Fruit fly (Drosophila melanogaster) whole organism, embryonic: ENCODE measurements around the gene CG32452.
A peak's percentile ranks its signal among the peaks of the same experiment; 100 is the strongest.

Experiments
- B-H1 ChIP-seq: fragments of 200-800 bp; sonication (Bioruptor generic); IDR thresholded peaks from 3 replicates; pipeline ENCODE4 v1.3.6; 2022; ENCODE audit warnings: missing biosample characterization, missing genetic modification characterization
- CG11093 ChIP-seq: fragments of 200-800 bp; sonication (Bioruptor generic); IDR thresholded peaks from 3 replicates; pipeline ENCODE4 v1.3.6; 2022; ENCODE audit warnings: missing biosample characterization, missing genetic modification characterization
- CG11456 ChIP-seq: fragments of 200-800 bp; sonication (Bioruptor generic); IDR thresholded peaks from 3 replicates; pipeline ENCODE4 v1.3.6; 2022; ENCODE audit warnings: missing biosample characterization, missing genetic modification characterization
- CG12219 ChIP-seq: fragments of 200-800 bp; sonication (Bioruptor generic); optimal IDR thresholded peaks from 3 replicates; lab custom pipeline; 2018; ENCODE audit warnings: missing biosample characterization, mild to moderate bottlenecking, missing genetic modification characterization
- CG13296 ChIP-seq: fragments of 200-800 bp; sonication (Bioruptor generic); optimal IDR thresholded peaks from 3 replicates; lab custom pipeline; 2018; ENCODE audit warnings: missing biosample characterization, mild to moderate bottlenecking, missing genetic modification characterization
- CG13424 ChIP-seq: fragments of 200-800 bp; sonication (Bioruptor generic); optimal IDR thresholded peaks from 2 replicates; lab custom pipeline; 2019; ENCODE audit warnings: missing biosample characterization, mild to moderate bottlenecking, missing genetic modification characterization, moderate library complexity
- CG13624 ChIP-seq: fragments of 200-800 bp; sonication (Bioruptor generic); optimal IDR thresholded peaks from 2 replicates; lab custom pipeline; 2016; ENCODE audit warnings: missing biosample characterization, missing genetic modification characterization
- CG14860 ChIP-seq: fragments of 200-800 bp; sonication (Bioruptor generic); IDR thresholded peaks from 3 replicates; pipeline ENCODE4 v1.3.6; 2022; ENCODE audit warnings: missing biosample characterization, missing genetic modification characterization; ENCODE audit not compliant: partially characterized antibody
- CG15601 ChIP-seq: fragments of 200-800 bp; sonication (Bioruptor generic); optimal IDR thresholded peaks from 3 replicates; lab custom pipeline; 2019; ENCODE audit warnings: missing biosample characterization, mild to moderate bottlenecking, missing genetic modification characterization, moderate library complexity
- CG18262 ChIP-seq: fragments of 200-800 bp; optimal IDR thresholded peaks from 3 replicates; lab custom pipeline; 2019; ENCODE audit warnings: missing biosample characterization, mild to moderate bottlenecking, missing genetic modification characterization, moderate library complexity
- CG2116 ChIP-seq: fragments of 200-800 bp; sonication (Bioruptor generic); optimal IDR thresholded peaks from 3 replicates; lab custom pipeline; 2018; ENCODE audit warnings: missing biosample characterization, mild to moderate bottlenecking, missing genetic modification characterization
- CG2678 ChIP-seq: fragments of 200-800 bp; sonication (Bioruptor generic); optimal IDR thresholded peaks from 3 replicates; lab custom pipeline; 2019; ENCODE audit warnings: missing biosample characterization, mild to moderate bottlenecking, missing genetic modification characterization, moderate library complexity
- CG31441 ChIP-seq: fragments of 200-800 bp; sonication (Bioruptor generic); IDR thresholded peaks from 2 replicates; pipeline ENCODE4 v1.3.6; 2022; ENCODE audit warnings: missing biosample characterization, missing genetic modification characterization
- CG32532 ChIP-seq: fragments of 200-800 bp; sonication (Bioruptor generic); IDR thresholded peaks from 2 replicates; pipeline ENCODE4 v1.3.6; 2022; ENCODE audit warnings: missing biosample characterization, missing genetic modification characterization
- CG3838 ChIP-seq: fragments of 200-800 bp; sonication (Bioruptor generic); optimal IDR thresholded peaks from 3 replicates; lab custom pipeline; 2016; ENCODE audit warnings: missing biosample characterization, missing genetic modification characterization
- CG4820 ChIP-seq: fragments of 200-800 bp; sonication (Bioruptor generic); optimal IDR thresholded peaks from 3 replicates; lab custom pipeline; 2016; ENCODE audit warnings: missing biosample characterization, missing genetic modification characterization
- CG6654 ChIP-seq: fragments of 200-800 bp; sonication (Bioruptor generic); optimal IDR thresholded peaks from 2 replicates; lab custom pipeline; 2017; ENCODE audit warnings: missing biosample characterization, mild to moderate bottlenecking, missing genetic modification characterization
- CG8924 ChIP-seq: fragments of 200-800 bp; optimal IDR thresholded peaks from 3 replicates; lab custom pipeline; 2019; ENCODE audit warnings: missing biosample characterization, mild to moderate bottlenecking, missing genetic modification characterization, moderate library complexity
- CG9817 ChIP-seq: fragments of 200-800 bp; sonication (Bioruptor generic); optimal IDR thresholded peaks from 2 replicates; lab custom pipeline; 2018; ENCODE audit warnings: missing biosample characterization, mild to moderate bottlenecking, missing genetic modification characterization, moderate library complexity
- CG9876 ChIP-seq: fragments of 200-800 bp; sonication (Bioruptor generic); optimal IDR thresholded peaks from 2 replicates; lab custom pipeline; 2016; ENCODE audit warnings: missing biosample characterization, missing genetic modification characterization
- Camta ChIP-seq: fragments of 200-800 bp; sonication (Bioruptor generic); optimal IDR thresholded peaks from 2 replicates; lab custom pipeline; 2016; ENCODE audit warnings: missing biosample characterization, missing genetic modification characterization
- Dll ChIP-seq: fragments of 200-800 bp; sonication (Bioruptor generic); IDR thresholded peaks from 4 replicates; pipeline ENCODE4 v1.3.6; 2022; ENCODE audit warnings: missing biosample characterization, missing genetic modification characterization; ENCODE audit not compliant: partially characterized antibody
- Doc2 ChIP-seq: fragments of 200-800 bp; sonication (Bioruptor generic); IDR thresholded peaks from 2 replicates; pipeline ENCODE4 v1.3.6; 2022; ENCODE audit warnings: missing biosample characterization, missing genetic modification characterization
- Drgx ChIP-seq: fragments of 200-800 bp; sonication (Bioruptor generic); IDR thresholded peaks from 2 replicates; pipeline ENCODE4 v1.3.6; 2022; ENCODE audit warnings: missing biosample characterization, missing genetic modification characterization
- Fer2 ChIP-seq: fragments of 200-800 bp; sonication (Bioruptor generic); optimal IDR thresholded peaks from 2 replicates; lab custom pipeline; 2018; ENCODE audit warnings: missing biosample characterization, mild to moderate bottlenecking, missing genetic modification characterization, moderate library complexity
- HLH3B ChIP-seq: fragments of 200-800 bp; sonication (Bioruptor generic); IDR thresholded peaks from 2 replicates; pipeline ENCODE4 v1.3.6; 2022; ENCODE audit warnings: missing biosample characterization, missing genetic modification characterization
- Lhr ChIP-seq: fragments of 200-800 bp; sonication (Bioruptor generic); optimal IDR thresholded peaks from 3 replicates; lab custom pipeline; 2017; ENCODE audit warnings: mild to moderate bottlenecking, missing biosample characterization, missing genetic modification reagents, missing genetic modification characterization
- Max ChIP-seq: fragments of 200-800 bp; sonication (Bioruptor generic); optimal IDR thresholded peaks from 2 replicates; lab custom pipeline; 2016; ENCODE audit warnings: missing biosample characterization, mild to moderate bottlenecking, missing genetic modification characterization
- Nf-YC ChIP-seq: fragments of 200-800 bp; optimal IDR thresholded peaks from 3 replicates; lab custom pipeline; 2019; ENCODE audit warnings: missing biosample characterization, mild to moderate bottlenecking, missing genetic modification characterization, moderate library complexity
- ash1 ChIP-seq: fragments of 200-800 bp; sonication (Bioruptor generic); optimal IDR thresholded peaks from 2 replicates; lab custom pipeline; 2018; ENCODE audit warnings: missing biosample characterization, mild to moderate bottlenecking, missing genetic modification characterization
- btn ChIP-seq: fragments of 200-800 bp; sonication (Bioruptor generic); optimal IDR thresholded peaks from 2 replicates; lab custom pipeline; 2016; ENCODE audit warnings: missing biosample characterization, missing genetic modification characterization
- cas ChIP-seq: fragments of 200-800 bp; sonication (Bioruptor generic); IDR thresholded peaks from 2 replicates; pipeline ENCODE4 v1.3.6; 2022; ENCODE audit warnings: missing biosample characterization, missing genetic modification characterization
- dmrt11E ChIP-seq: fragments of 200-800 bp; sonication (Bioruptor generic); optimal IDR thresholded peaks from 3 replicates; lab custom pipeline; 2018; ENCODE audit warnings: missing biosample characterization, mild to moderate bottlenecking, missing genetic modification characterization, moderate library complexity
- exex ChIP-seq: fragments of 200-800 bp; sonication (Bioruptor generic); optimal IDR thresholded peaks from 4 replicates; lab custom pipeline; 2018; ENCODE audit warnings: missing biosample characterization, mild to moderate bottlenecking, missing genetic modification characterization, moderate library complexity
- fd3F ChIP-seq: fragments of 200-800 bp; sonication (Bioruptor generic); optimal IDR thresholded peaks from 2 replicates; lab custom pipeline; 2018; ENCODE audit warnings: missing biosample characterization, mild to moderate bottlenecking, missing genetic modification characterization, moderate library complexity
- fu2 ChIP-seq: fragments of 200-800 bp; sonication (Bioruptor generic); optimal IDR thresholded peaks from 2 replicates; lab custom pipeline; 2016; ENCODE audit warnings: missing biosample characterization, missing genetic modification characterization
- inv ChIP-seq: fragments of 200-800 bp; sonication (Bioruptor generic); IDR thresholded peaks from 2 replicates; pipeline ENCODE4 v1.3.6; 2022; ENCODE audit warnings: missing biosample characterization, missing genetic modification characterization; ENCODE audit not compliant: partially characterized antibody
- jumu ChIP-seq: fragments of 200-800 bp; sonication (Bioruptor generic); optimal IDR thresholded peaks from 3 replicates; lab custom pipeline; 2016; ENCODE audit warnings: missing biosample characterization, missing genetic modification characterization
- nerfin-2 ChIP-seq: fragments of 200-800 bp; sonication (Bioruptor generic); IDR thresholded peaks from 2 replicates; pipeline ENCODE4 v1.3.6; 2022; ENCODE audit warnings: missing biosample characterization, missing genetic modification characterization; ENCODE audit not compliant: partially characterized antibody
- nom ChIP-seq: fragments of 200-800 bp; sonication (Bioruptor generic); optimal IDR thresholded peaks from 2 replicates; lab custom pipeline; 2017; ENCODE audit warnings: missing biosample characterization, missing genetic modification characterization, mild to moderate bottlenecking, moderate library complexity, missing genetic modification reagents
- oc ChIP-seq: fragments of 200-800 bp; sonication (Bioruptor generic); optimal IDR thresholded peaks from 2 replicates; lab custom pipeline; 2018; ENCODE audit warnings: missing biosample characterization, mild to moderate bottlenecking, missing genetic modification characterization, moderate library complexity
- repo ChIP-seq: fragments of 200-800 bp; sonication (Bioruptor generic); optimal IDR thresholded peaks from 2 replicates; lab custom pipeline; 2016; ENCODE audit warnings: missing biosample characterization, missing genetic modification characterization
- sd ChIP-seq: fragments of 200-800 bp; sonication (Bioruptor generic); optimal IDR thresholded peaks from 3 replicates; lab custom pipeline; 2018; ENCODE audit warnings: missing biosample characterization, mild to moderate bottlenecking, missing genetic modification characterization, moderate library complexity
- sna ChIP-seq: fragments of 200-800 bp; sonication (Bioruptor generic); IDR thresholded peaks from 2 replicates; pipeline ENCODE4 v1.3.6; 2022; ENCODE audit warnings: missing biosample characterization, missing genetic modification characterization; ENCODE audit not compliant: partially characterized antibody
- stc ChIP-seq: fragments of 200-800 bp; sonication (Bioruptor generic); IDR thresholded peaks from 2 replicates; pipeline ENCODE4 v1.3.6; 2022; ENCODE audit warnings: missing biosample characterization, missing genetic modification characterization
- tll ChIP-seq, 2 experiments: fragments of 200-800 bp in 1 of 2; fragments of >200 bp in 1 of 2; sonication (Bioruptor generic) in 1 of 2; optimal IDR thresholded peaks; 2 replicates each; lab custom pipeline; 2017 to 2019; ENCODE audit warnings: missing biosample characterization in 2 of 2, missing genetic modification characterization in 2 of 2, mild to moderate bottlenecking in 1 of 2, moderate library complexity in 1 of 2
- trem ChIP-seq: fragments of 200-800 bp; optimal IDR thresholded peaks from 3 replicates; lab custom pipeline; 2019; ENCODE audit warnings: missing biosample characterization, mild to moderate bottlenecking, missing genetic modification characterization, moderate library complexity
- trh ChIP-seq: fragments of 200-800 bp; sonication (Bioruptor generic); optimal IDR thresholded peaks from 2 replicates; lab custom pipeline; 2016; ENCODE audit warnings: missing biosample characterization, missing genetic modification characterization
- unc-4 ChIP-seq: fragments of 200-800 bp; sonication (Bioruptor generic); IDR thresholded peaks from 2 replicates; pipeline ENCODE4 v1.3.6; 2022; ENCODE audit warnings: missing biosample characterization, missing genetic modification characterization; ENCODE audit not compliant: partially characterized antibody
- zen2 ChIP-seq: fragments of 200-800 bp; sonication (Bioruptor generic); IDR thresholded peaks from 3 replicates; pipeline ENCODE4 v1.3.6; 2022; ENCODE audit warnings: missing biosample characterization, missing genetic modification characterization; ENCODE audit not compliant: partially characterized antibody

Gene CG32452

dm6 chr3L:22727739-22728335 lies 10.3 kb downstream of the CG32452 start, which contains the start of the genes CG14450 and CG11367 (continued):
- peak; percentile 76 for TF ChIP-seq unc-4
- TF ChIP-seq Doc2 (GFP tag; lab: Robert Waterston, UW), result no peak
- TF ChIP-seq cas, result no peak
- TF ChIP-seq sna (GFP tag; lab: Robert Waterston, UW), result peak; percentile 78
- TF ChIP-seq CG14860, result 0 out of 3 replicates have a peak, but pooled peaks have one; percentile 36
- TF ChIP-seq trem (tag; lab: Kevin White, UChicago), result peak; percentile 81
- TF ChIP-seq CG11093 (GFP tag; lab: Robert Waterston, UW), result no peak
- no peak for TF ChIP-seq CG4820
- TF ChIP-seq Camta (GFP tag; lab: Kevin White, UChicago), result peak; percentile 9
- TF ChIP-seq CG31441 (GFP tag; lab: Robert Waterston, UW), result peak; percentile 61
- TF ChIP-seq nom (GFP tag; lab: Kevin White, UChicago), result peak; percentile 63
- TF ChIP-seq B-H1 (GFP tag; lab: Robert Waterston, UW), result no peak
- TF ChIP-seq jumu (GFP tag; lab: Kevin White, UChicago), result no peak
- peak; percentile 75 for TF ChIP-seq CG2116 (GFP tag; lab: Kevin White, UChicago)
- TF ChIP-seq CG13624 (GFP tag; lab: Kevin White, UChicago), result no peak
- TF ChIP-seq CG18262, result peak; percentile 48
- peak; percentile 30 for TF ChIP-seq sd
- peak; percentile 6 for TF ChIP-seq CG2678 (tag; lab: Kevin White, UChicago)
- TF ChIP-seq trh (GFP tag; lab: Kevin White, UChicago), result no peak
- TF ChIP-seq exex (tag; lab: Kevin White, UChicago), result peak; percentile 55
- peak; percentile 30; the same call in 1 of the 2 replicates for TF ChIP-seq stc (GFP tag; lab: Robert Waterston, UW)
- peak; percentile 8 for TF ChIP-seq Lhr (GFP tag; lab: Kevin White, UChicago)
- peak; percentile 49 for TF ChIP-seq CG13424
- no peak for TF ChIP-seq CG11456
- no peak for TF ChIP-seq CG6654 (GFP tag; lab: Kevin White, UChicago)
- TF ChIP-seq Dll (GFP tag; lab: Robert Waterston, UW), result peak; percentile 88
- TF ChIP-seq CG12219 (GFP tag; lab: Kevin White, UChicago), result no peak
- TF ChIP-seq tll (GFP tag; optimal IDR thresholded peaks at IDR 0.05; lab: Kevin White, UChicago), result peak in 1 of 2 experiments; percentile 21
- no peak for TF ChIP-seq fd3F
- TF ChIP-seq nerfin-2, result 0 out of 2 replicates have a peak, but pooled peaks have one; percentile 33
- TF ChIP-seq CG15601, result peak; percentile 34
- TF ChIP-seq zen2 (GFP tag; lab: Robert Waterston, UW), result no peak
- no peak for TF ChIP-seq oc (tag; lab: Kevin White, UChicago)
- no peak for TF ChIP-seq Drgx (GFP tag; lab: Robert Waterston, UW)
- TF ChIP-seq CG3838, result peak; percentile 12

dm6 chr3L:22729466-22729865 lies 11.9 kb downstream of the CG32452 start, which contains the start of gene CG32454:
TSS of gene CG32454 (plus strand) at chr3L:22729766.
- TF ChIP-seq CG13296 (GFP tag; lab: Kevin White, UChicago), result no peak
- no peak for TF ChIP-seq repo (GFP tag; lab: Kevin White, UChicago)
- TF ChIP-seq trem (tag; lab: Kevin White, UChicago), result no peak
- no peak for TF ChIP-seq inv
- no peak for TF ChIP-seq HLH3B (GFP tag; lab: Robert Waterston, UW)
- no peak for TF ChIP-seq CG11456
- no peak for TF ChIP-seq dmrt11E (tag; lab: Kevin White, UChicago)
- TF ChIP-seq CG32532 (GFP tag; lab: Robert Waterston, UW), result no peak
- no peak for TF ChIP-seq fu2
- no peak for TF ChIP-seq stc (GFP tag; lab: Robert Waterston, UW)
- no peak for TF ChIP-seq Fer2 (tag; lab: Kevin White, UChicago)
- no peak for TF ChIP-seq Max (GFP tag; lab: Kevin White, UChicago)
- TF ChIP-seq btn (GFP tag; lab: Kevin White, UChicago), result no peak
- TF ChIP-seq ash1, result no peak
- TF ChIP-seq Nf-YC (tag; lab: Kevin White, UChicago), result no peak
- no peak for TF ChIP-seq CG9817 (tag; lab: Kevin White, UChicago)
- no peak for TF ChIP-seq CG9876 (GFP tag; lab: Kevin White, UChicago)
- TF ChIP-seq CG8924 (tag; lab: Kevin White, UChicago), result no peak
